Fruit fly (Drosophila melanogaster): Measurements from ENCODE around the gene RpS28-like.

dm6 chr2L:9421312-9421711 lies 15.3 kb upstream of the RpS28-like start:
- TF ChIP-seq CG6276 (GFP tag; optimal IDR thresholded peaks at IDR 0.05) (no peak), svp (GFP tag) (no peak), Sox102F (GFP tag; optimal IDR thresholded peaks at IDR 0.05) (no peak), dsx (GFP tag; optimal IDR thresholded peaks at IDR 0.05; ENCODE audit: poor library complexity, severe bottlenecking) (no peak), achi (GFP tag; optimal IDR thresholded peaks at IDR 0.05) (no peak), Eip78C (GFP tag) (no peak), CG3919 (GFP tag; optimal IDR thresholded peaks at IDR 0.05) (no peak), Smox (GFP tag; optimal IDR thresholded peaks at IDR 0.05) (no peak)
